Worm (Caenorhabditis elegans) whole organism, young adult: ENCODE data around the gene F43C1.5.

Experiments
- K12H6.12 ChIP-seq: fragments of 200-800 bp; sonication (Bioruptor generic); optimal IDR thresholded peaks from 2 replicates; lab custom pipeline; 2018; ENCODE audit warnings: mild to moderate bottlenecking, missing genetic modification characterization, missing compliant biosample characterization
- aptf-2 ChIP-seq: fragments of 200-800 bp; sonication (Bioruptor generic); conservative IDR thresholded peaks from 2 replicates; pipeline ENCODE4 v1.3.6; 2022; ENCODE audit warnings: missing genetic modification reagents, missing genetic modification characterization, missing compliant biosample characterization
- cebp-1 ChIP-seq, 2 experiments: fragments of 200-800 bp in 1 of 2; sonication (Bioruptor generic) in 1 of 2; sonication (generic microtip) in 1 of 2; IDR thresholded peaks in 1 of 2; optimal IDR thresholded peaks in 1 of 2; 2 replicates each; pipeline versions ENCODE4 v1.3.6 to Lab custom; 2017 to 2022; ENCODE audit warnings: missing compliant biosample characterization in 2 of 2, missing genetic modification characterization in 2 of 2, mild to moderate bottlenecking in 1 of 2, missing genetic modification reagents in 1 of 2, moderate library complexity in 1 of 2
- die-1 ChIP-seq: sonication (generic microtip); optimal IDR thresholded peaks from 2 replicates; lab custom pipeline; 2016; ENCODE audit warnings: missing genotype, mild to moderate bottlenecking, missing genetic modification characterization, missing compliant biosample characterization
- nhr-90 ChIP-seq: sonication (generic microtip); optimal IDR thresholded peaks from 2 replicates; lab custom pipeline; 2016; ENCODE audit warnings: missing genotype, mild to moderate bottlenecking, missing genetic modification characterization, missing compliant biosample characterization
- somi-1 ChIP-seq: fragments of 200-800 bp; sonication (Bioruptor generic); optimal IDR thresholded peaks from 2 replicates; lab custom pipeline; 2018; ENCODE audit warnings: mild to moderate bottlenecking, missing genetic modification characterization, missing compliant biosample characterization
- sptf-2 ChIP-seq: fragments of 200-800 bp; sonication (Bioruptor generic); optimal IDR thresholded peaks from 2 replicates; lab custom pipeline; 2018; ENCODE audit warnings: mild to moderate bottlenecking, missing genetic modification characterization, missing compliant biosample characterization

- no peak for TF ChIP-seq cebp-1 (GFP tag; IDR thresholded peaks at IDR 0.05; lab: Robert Waterston, UW)
- no peak for TF ChIP-seq cebp-1 (tag; optimal IDR thresholded peaks at IDR 0.05; lab: Kevin White, UChicago)
- no peak for TF ChIP-seq die-1 (tag; lab: Kevin White, UChicago)
- no peak for TF ChIP-seq somi-1 (GFP tag; lab: Kevin White, UChicago)
- no peak for TF ChIP-seq aptf-2 (GFP tag; lab: Robert Waterston, UW)
- no peak for TF ChIP-seq K12H6.12 (tag; lab: Kevin White, UChicago)
- TF ChIP-seq nhr-90: no peak
- TF ChIP-seq sptf-2 (GFP tag; lab: Kevin White, UChicago): no peak
These were observed 2.4 kb downstream of the F43C1.5 start for ce11 chrIII:4231372-4231771.
